Worm (Caenorhabditis elegans) whole organism, L4 larva: ENCODE results near the gene srd-38.

ENCODE experiments used
- F26F4.8 ChIP-seq: fragments of 200-800 bp; sonication (Bioruptor generic); conservative IDR thresholded peaks from 2 replicates; pipeline ENCODE4 v1.3.6; 2022; ENCODE audit warnings: missing genetic modification characterization, missing compliant biosample characterization
- F37D6.2 ChIP-seq: sonication (generic microtip); optimal IDR thresholded peaks from 2 replicates; lab custom pipeline; 2016; ENCODE audit warnings: mild to moderate bottlenecking, missing genetic modification characterization, missing compliant biosample characterization
- F44E2.7 ChIP-seq: fragments of 200-800 bp; sonication (Bioruptor generic); IDR thresholded peaks from 2 replicates; pipeline ENCODE4 v2.1.2; 2022; ENCODE audit warnings: missing genetic modification characterization, missing compliant biosample characterization
- F49E8.2 ChIP-seq: sonication (generic microtip); optimal IDR thresholded peaks from 2 replicates; lab custom pipeline; 2016; ENCODE audit warnings: missing compliant biosample characterization, mild to moderate bottlenecking, missing genetic modification characterization, borderline replicate concordance
- Y75B8A.6 ChIP-seq: fragments of 200-800 bp; sonication (Bioruptor generic); IDR thresholded peaks from 2 replicates; pipeline ENCODE4 v1.3.6; 2022; ENCODE audit warnings: missing genetic modification reagents, missing genetic modification characterization, missing compliant biosample characterization
- ZK546.5 ChIP-seq, 2 experiments: sonication (generic microtip); optimal IDR thresholded peaks; 2 replicates each; lab custom pipeline; 2017; ENCODE audit warnings: missing biosample characterization in 2 of 2, missing genetic modification characterization in 2 of 2
- ama-1 ChIP-seq: fragments of 150-350 bp; optimal IDR thresholded peaks from 2 replicates; lab custom pipeline; 2014; ENCODE audit warnings: inconsistent platforms, mixed read lengths
- daf-12 ChIP-seq: fragments of 150-350 bp; optimal IDR thresholded peaks from 2 replicates; lab custom pipeline; 2014; ENCODE audit warnings: missing biosample characterization, missing genetic modification reagents, missing genetic modification characterization
- daf-16 ChIP-seq, 3 experiments: sonication (generic microtip); optimal IDR thresholded peaks; 2 replicates each; lab custom pipeline; 2016 to 2017; ENCODE audit warnings: missing genetic modification characterization in 3 of 3, missing genetic modification reagents in 3 of 3, mild to moderate bottlenecking in 2 of 3, missing compliant biosample characterization in 2 of 3, missing biosample characterization in 1 of 3, moderate library complexity in 1 of 3
- daf-19 ChIP-seq: fragments of 200-800 bp; sonication (Bioruptor generic); conservative IDR thresholded peaks from 2 replicates; pipeline ENCODE4 v1.3.6; 2022; ENCODE audit warnings: missing genetic modification characterization, missing compliant biosample characterization
- daf-8 ChIP-seq: fragments of 200-800 bp; sonication (Bioruptor generic); IDR thresholded peaks from 2 replicates; pipeline ENCODE4 v1.3.6; 2022; ENCODE audit warnings: missing genetic modification characterization, missing compliant biosample characterization
- dmd-9 ChIP-seq: fragments of 200-800 bp; sonication (Bioruptor generic); IDR thresholded peaks from 2 replicates; pipeline ENCODE4 v1.3.6; 2022; ENCODE audit warnings: missing genetic modification reagents, missing genetic modification characterization, missing compliant biosample characterization
- dpl-1 ChIP-seq: fragments of 150-350 bp; optimal IDR thresholded peaks from 2 replicates; lab custom pipeline; 2014; ENCODE audit warnings: missing biosample characterization, missing genetic modification reagents, missing genetic modification characterization
- dve-1 ChIP-seq: sonication (generic microtip); optimal IDR thresholded peaks from 2 replicates; lab custom pipeline; 2017; ENCODE audit warnings: antibody characterized with exemption, mild to moderate bottlenecking, missing genetic modification characterization, missing compliant biosample characterization; ENCODE audit not compliant: insufficient read depth
- fkh-10 ChIP-seq: fragments of 150-350 bp; optimal IDR thresholded peaks from 2 replicates; lab custom pipeline; 2014; ENCODE audit warnings: missing biosample characterization, missing genetic modification reagents, missing genetic modification characterization
- fos-1 ChIP-seq: fragments of 150-350 bp; optimal IDR thresholded peaks from 2 replicates; lab custom pipeline; 2014; ENCODE audit warnings: missing biosample characterization, missing genetic modification characterization
- hif-1 ChIP-seq, 2 experiments: sonication (generic microtip); optimal IDR thresholded peaks; 2 replicates each; lab custom pipeline; 2016 to 2017; ENCODE audit warnings: missing compliant biosample characterization in 2 of 2, missing genetic modification characterization in 2 of 2, missing genetic modification reagents in 2 of 2, missing genotype in 2 of 2, mild to moderate bottlenecking in 1 of 2
- jun-1 ChIP-seq: fragments of 150-350 bp; optimal IDR thresholded peaks from 2 replicates; lab custom pipeline; 2014; ENCODE audit warnings: missing biosample characterization, missing genetic modification reagents, missing genetic modification characterization
- lim-7 ChIP-seq: fragments of 200-800 bp; sonication (Bioruptor generic); IDR thresholded peaks from 2 replicates; pipeline ENCODE4 v1.3.6; 2022; ENCODE audit warnings: missing genetic modification characterization, missing compliant biosample characterization
- lin-1 ChIP-seq: fragments of 200-800 bp; sonication (Bioruptor generic); IDR thresholded peaks from 2 replicates; pipeline ENCODE4 v1.3.6; 2022; ENCODE audit warnings: missing genetic modification reagents, missing genetic modification characterization, missing compliant biosample characterization
- lin-15B ChIP-seq: fragments of 150-350 bp; sonication (generic microtip); optimal IDR thresholded peaks from 3 replicates; lab custom pipeline; 2014; ENCODE audit warnings: missing biosample characterization, missing genetic modification characterization
- lin-38 ChIP-seq: fragments of 200-800 bp; sonication (Bioruptor generic); IDR thresholded peaks from 2 replicates; pipeline ENCODE4 v1.3.6; 2022; ENCODE audit warnings: missing genetic modification reagents, missing genetic modification characterization, missing compliant biosample characterization
- mdl-1 ChIP-seq, 2 experiments: fragments of 150-350 bp in 1 of 2; sonication (generic microtip) in 1 of 2; optimal IDR thresholded peaks; 2 replicates each; lab custom pipeline; 2014 to 2017; ENCODE audit warnings: missing biosample characterization in 2 of 2, missing genetic modification characterization in 2 of 2
- mes-2 ChIP-seq: sonication (generic microtip); optimal IDR thresholded peaks from 2 replicates; lab custom pipeline; 2016; ENCODE audit warnings: missing genotype, mild to moderate bottlenecking, missing genetic modification characterization, missing compliant biosample characterization; ENCODE audit not compliant: poor library complexity, severe bottlenecking
- mxl-3 ChIP-seq: fragments of 200-800 bp; sonication (Bioruptor generic); optimal IDR thresholded peaks from 2 replicates; lab custom pipeline; 2018; ENCODE audit warnings: mild to moderate bottlenecking, missing genetic modification characterization, missing compliant biosample characterization
- nhr-111 ChIP-seq: fragments of 200-800 bp; sonication (Bioruptor generic); optimal IDR thresholded peaks from 2 replicates; lab custom pipeline; 2018; ENCODE audit warnings: mild to moderate bottlenecking, missing genetic modification characterization, missing compliant biosample characterization
- nhr-237 ChIP-seq: sonication (generic microtip); optimal IDR thresholded peaks from 2 replicates; lab custom pipeline; 2017; ENCODE audit warnings: missing biosample characterization, missing genetic modification characterization
- nhr-25 ChIP-seq: sonication (generic microtip); optimal IDR thresholded peaks from 2 replicates; lab custom pipeline; 2017; ENCODE audit warnings: missing genetic modification characterization, mild to moderate bottlenecking, missing compliant biosample characterization, antibody characterized with exemption, moderate library complexity, borderline replicate concordance; ENCODE audit not compliant: insufficient read depth
- nhr-28 ChIP-seq: fragments of 150-350 bp; optimal IDR thresholded peaks from 2 replicates; lab custom pipeline; 2014; ENCODE audit warnings: missing biosample characterization, missing genetic modification characterization
- nhr-41 ChIP-seq: fragments of 200-800 bp; sonication (Bioruptor generic); IDR thresholded peaks from 2 replicates; pipeline ENCODE4 v1.3.6; 2022; ENCODE audit warnings: missing genetic modification reagents, missing genetic modification characterization, missing compliant biosample characterization
- pha-4 ChIP-seq, 2 experiments: fragments of 150-350 bp in 1 of 2; fragments of 200-800 bp in 1 of 2; sonication (Bioruptor generic) in 1 of 2; IDR thresholded peaks in 1 of 2; optimal IDR thresholded peaks in 1 of 2; 2 replicates each; pipeline versions ENCODE4 v1.3.6 to Lab custom; 2014 to 2022; ENCODE audit warnings: missing genetic modification characterization in 2 of 2, missing genetic modification reagents in 2 of 2, missing biosample characterization in 1 of 2, missing compliant biosample characterization in 1 of 2
- php-3 ChIP-seq: fragments of 200-800 bp; sonication (Bioruptor generic); IDR thresholded peaks from 2 replicates; pipeline ENCODE4 v1.3.6; 2022; ENCODE audit warnings: missing genetic modification reagents, missing genetic modification characterization, missing compliant biosample characterization
- pqm-1 ChIP-seq: sonication (generic microtip); optimal IDR thresholded peaks from 2 replicates; lab custom pipeline; 2017; ENCODE audit warnings: missing biosample characterization, missing genetic modification characterization
- rbr-2 ChIP-seq: sonication (generic microtip); optimal IDR thresholded peaks from 2 replicates; lab custom pipeline; 2016; ENCODE audit warnings: missing genotype, missing genetic modification characterization, missing compliant biosample characterization
- spr-3 ChIP-seq: fragments of 200-800 bp; sonication (Bioruptor generic); optimal IDR thresholded peaks from 2 replicates; lab custom pipeline; 2018; ENCODE audit warnings: mild to moderate bottlenecking, missing genetic modification characterization, missing compliant biosample characterization
- unc-130 ChIP-seq: sonication (generic microtip); optimal IDR thresholded peaks from 2 replicates; lab custom pipeline; 2016; ENCODE audit warnings: missing genetic modification reagents, missing genetic modification characterization, missing compliant biosample characterization
- unc-62 ChIP-seq, 3 experiments: fragments of 150-350 bp in 1 of 3; sonication (generic microtip); optimal IDR thresholded peaks in 2 of 3; peaks in 1 of 3; 1 replicate in 1 of 3; 2 replicates in 2 of 3; lab custom pipeline; 2014 to 2017; ENCODE audit warnings: missing biosample characterization in 3 of 3, missing genetic modification characterization in 3 of 3, missing genetic modification reagents in 3 of 3, missing genotype in 1 of 3
- zag-1 ChIP-seq: fragments of 150-350 bp; optimal IDR thresholded peaks from 2 replicates; lab custom pipeline; 2014; ENCODE audit warnings: missing biosample characterization, missing genetic modification characterization

srd-38 gene

ce11 chrX:13283462-13283861, 8.1 kb upstream of the srd-38 start (continued):
- no peak for TF ChIP-seq daf-8 (GFP tag; lab: Robert Waterston, UW)
- peak; percentile 39 for TF ChIP-seq spr-3 (GFP tag; lab: Kevin White, UChicago)
- TF ChIP-seq daf-19, result no peak
- no peak for TF ChIP-seq F44E2.7 (GFP tag; lab: Robert Waterston, UW)
- TF ChIP-seq dve-1, result no peak
- peak; percentile 28 for TF ChIP-seq F49E8.2
- no peak for TF ChIP-seq daf-12
- TF ChIP-seq fos-1 (tag; lab: Kevin White, UChicago), result no peak
- no peak for TF ChIP-seq dmd-9
- TF ChIP-seq F37D6.2 (tag; lab: Kevin White, UChicago), result no peak
- no peak for TF ChIP-seq php-3 (GFP tag; lab: Robert Waterston, UW)
- TF ChIP-seq unc-62 (GFP tag; optimal IDR thresholded peaks at IDR 0.05 in 1 of 2; lab: Kevin White, UChicago), result no peak
- TF ChIP-seq unc-62 (tag; optimal IDR thresholded peaks at IDR 0.05; lab: Kevin White, UChicago), result no peak
- TF ChIP-seq pqm-1, result no peak
- no peak for TF ChIP-seq mes-2 (tag; lab: Kevin White, UChicago)
- TF ChIP-seq lin-15B (tag; lab: Kevin White, UChicago), result no peak
- no peak for TF ChIP-seq hif-1 (tag; optimal IDR thresholded peaks at IDR 0.05; lab: Kevin White, UChicago)
- TF ChIP-seq ama-1 (lab: Kevin White, UChicago), result no peak
- 0 out of 2 replicates have a peak, but pooled peaks have one; percentile 46 for TF ChIP-seq lin-1 (GFP tag; lab: Robert Waterston, UW)
- TF ChIP-seq ZK546.5 (tag; optimal IDR thresholded peaks at IDR 0.05; lab: Kevin White, UChicago), result no peak
- peak; percentile 10 for TF ChIP-seq mxl-3 (GFP tag; lab: Kevin White, UChicago)
- TF ChIP-seq lin-38 (GFP tag; lab: Robert Waterston, UW), result no peak
- TF ChIP-seq nhr-111 (GFP tag; lab: Kevin White, UChicago), result peak; percentile 65
- peak; percentile 82 for TF ChIP-seq pha-4 (GFP tag; IDR thresholded peaks at IDR 0.05; lab: Robert Waterston, UW)
- no peak for TF ChIP-seq pha-4 (tag; optimal IDR thresholded peaks at IDR 0.05; lab: Kevin White, UChicago)
- peak; percentile 90 for TF ChIP-seq lim-7 (GFP tag; lab: Robert Waterston, UW)
- TF ChIP-seq nhr-41 (GFP tag; lab: Robert Waterston, UW), result peak; percentile 64; the same call in 1 of the 2 replicates
- no peak for TF ChIP-seq nhr-237 (tag; lab: Kevin White, UChicago)
- no peak for TF ChIP-seq nhr-25
- TF ChIP-seq unc-130, result peak; percentile 19
- TF ChIP-seq jun-1, result no peak

DNA sequence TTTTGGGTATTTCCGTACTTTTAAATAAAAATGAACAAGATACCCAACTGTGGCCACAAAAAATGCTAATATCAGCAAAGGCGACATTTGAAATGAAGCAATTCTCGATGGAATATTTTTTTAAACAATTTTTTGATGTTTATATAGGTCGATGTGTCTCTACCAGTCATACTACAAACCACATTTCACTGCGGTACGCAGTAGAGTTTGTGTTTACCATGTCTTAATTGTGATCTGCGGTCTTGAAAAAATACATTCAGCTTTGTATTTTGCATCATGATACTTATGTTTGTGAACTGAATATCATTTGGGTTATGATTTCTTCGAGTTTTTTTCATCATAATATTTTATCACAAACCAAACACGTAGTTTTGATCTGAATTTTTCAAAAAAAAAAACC, 7.5 kb upstream of the srd-38 start, which contains the start of gene cyp-14A4:
Gene cyp-14A4 (minus strand): TSS at position 107 of the 400 bp plus-strand sequence.
- TF ChIP-seq zag-1 (tag; lab: Kevin White, UChicago) (no peak), Y75B8A.6 (no peak), mdl-1 (tag; optimal IDR thresholded peaks at IDR 0.05; lab: Kevin White, UChicago) (no peak), daf-16 (GFP tag; optimal IDR thresholded peaks at IDR 0.05; lab: Kevin White, UChicago) (no peak), daf-16 (tag; optimal IDR thresholded peaks at IDR 0.05; lab: Kevin White, UChicago) (peak; percentile 91), rbr-2 (tag; lab: Kevin White, UChicago) (no peak), pha-4 (GFP tag; IDR thresholded peaks at IDR 0.05; lab: Robert Waterston, UW) (no peak), pha-4 (tag; optimal IDR thresholded peaks at IDR 0.05; lab: Kevin White, UChicago) (no peak), F26F4.8 (no peak), nhr-28 (tag; lab: Kevin White, UChicago) (peak; percentile 38), fkh-10 (no peak), dpl-1 (GFP tag; lab: Kevin White, UChicago) (no peak), F49E8.2 (no peak)
